Fruit fly (Drosophila melanogaster) whole organism: ENCODE data around the gene TwdlF.

Source experiments
- CG8478 ChIP-seq: fragments of >200 bp; optimal IDR thresholded peaks from 2 replicates; lab custom pipeline; 2018; ENCODE audit warnings: inconsistent platforms
- Dll ChIP-seq: fragments of >200 bp; optimal IDR thresholded peaks from 2 replicates; lab custom pipeline; 2017
- EcR ChIP-seq, 2 experiments: fragments of >200 bp; optimal IDR thresholded peaks; 2 replicates each; lab custom pipeline; 2017; ENCODE audit warnings: missing biosample characterization in 2 of 2, missing genetic modification characterization in 2 of 2, missing genetic modification reagents in 2 of 2
- pan ChIP-seq: fragments of >200 bp; optimal IDR thresholded peaks from 2 replicates; lab custom pipeline; 2017
- psq ChIP-seq: fragments of >200 bp; optimal IDR thresholded peaks from 2 replicates; lab custom pipeline; 2017
- usp ChIP-seq: fragments of >200 bp; optimal IDR thresholded peaks from 2 replicates; lab custom pipeline; 2017; ENCODE audit warnings: missing biosample characterization, missing genetic modification characterization, mixed read lengths

Gene TwdlF

DNA sequence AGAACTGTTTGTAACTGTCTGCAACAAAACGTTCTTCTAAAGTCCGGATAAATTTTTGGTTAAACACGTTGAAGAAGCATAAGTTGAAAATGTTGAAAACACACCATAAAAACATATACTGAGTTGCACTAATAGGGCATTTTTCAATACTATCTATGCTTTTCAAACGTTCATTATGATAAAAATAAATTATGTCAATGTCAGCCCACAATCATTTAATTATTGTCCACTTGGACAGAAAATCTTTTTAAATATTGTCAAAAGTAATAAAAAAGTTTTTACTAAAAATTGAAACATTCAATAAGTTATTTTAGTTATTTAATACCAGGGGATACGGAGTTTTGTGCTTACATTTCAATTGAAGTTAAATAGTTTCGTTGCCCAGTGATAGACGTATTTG is 19.6 kb downstream of the TwdlF start, which contains the start of gene CG1092:
TSS of gene CG1092 (plus strand) at position 301 of the 400 bp plus-strand sequence.
- TF ChIP-seq Dll (no peak), pan (lab: Kevin White, UChicago) (no peak)

dm6 chr3R:4268339-4268738 is 21.5 kb downstream of the TwdlF start:
- TF ChIP-seq pan (lab: Kevin White, UChicago) (no peak), EcR (GFP tag; optimal IDR thresholded peaks at IDR 0.05; lab: Kevin White, UChicago) (no peak), usp (GFP tag; lab: Kevin White, UChicago) (no peak), CG8478 (lab: Kevin White, UChicago) (no peak), psq (lab: Kevin White, UChicago) (no peak), Dll (no peak)

DNA sequence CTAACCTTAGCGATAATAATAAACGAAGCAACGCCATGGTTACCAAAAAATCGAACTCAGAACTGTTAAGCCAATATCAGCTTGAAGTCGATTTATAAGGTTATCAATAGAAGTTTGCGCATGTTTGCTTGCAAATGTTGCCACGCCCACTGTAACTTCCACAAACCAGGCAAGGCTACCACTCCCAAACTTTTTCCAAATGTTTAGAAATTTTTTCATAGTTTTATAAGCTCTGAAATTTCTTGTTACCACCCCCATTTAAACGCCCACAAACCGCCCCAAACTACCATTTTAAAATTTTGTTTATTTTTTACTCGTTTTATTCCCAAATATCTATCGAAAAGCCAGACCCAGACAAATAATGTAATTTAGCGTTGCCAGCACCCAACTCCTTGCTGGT is 31.0 kb downstream of the TwdlF start, which contains the start of gene flip:
TSS of gene flip (minus strand) at position 101 of the 400 bp plus-strand sequence.
- TF ChIP-seq Dll (no peak), usp (GFP tag; lab: Kevin White, UChicago) (no peak), psq (lab: Kevin White, UChicago) (no peak), EcR (GFP tag; optimal IDR thresholded peaks at IDR 0.05; lab: Kevin White, UChicago) (no peak), CG8478 (lab: Kevin White, UChicago) (no peak), pan (lab: Kevin White, UChicago) (no peak)

DNA sequence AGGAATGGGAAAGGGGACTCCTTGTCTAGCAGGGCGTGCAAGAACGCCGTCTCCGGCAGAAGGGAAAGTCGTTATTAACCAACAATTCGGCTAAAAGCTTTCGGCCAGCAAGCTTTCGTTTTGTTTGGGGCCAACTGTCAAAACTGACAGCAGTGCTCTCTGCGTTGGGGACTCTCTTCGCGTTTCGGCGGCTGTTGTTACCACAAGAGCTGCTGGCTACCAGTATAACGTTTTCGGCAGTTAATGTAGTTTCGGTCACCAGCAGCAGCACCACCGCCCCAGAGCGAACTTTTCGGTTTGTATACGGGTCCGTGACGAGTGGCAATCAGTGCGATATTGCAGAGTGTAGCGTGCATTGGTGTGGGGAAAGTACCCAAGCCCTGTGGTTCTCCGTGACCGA is 33.2 kb downstream of the TwdlF start, which contains the start of gene cpx:
TSS of gene cpx (plus strand) at position 160 of the 400 bp plus-strand sequence.
- TF ChIP-seq pan (lab: Kevin White, UChicago) (no peak), psq (lab: Kevin White, UChicago) (no peak), CG8478 (lab: Kevin White, UChicago) (no peak), EcR (GFP tag; optimal IDR thresholded peaks at IDR 0.05; lab: Kevin White, UChicago) (no peak), Dll (no peak), usp (GFP tag; lab: Kevin White, UChicago) (no peak)

dm6 chr3R:4281119-4281861 is 34.5 kb downstream of the TwdlF start:
- TF ChIP-seq psq (lab: Kevin White, UChicago) (no peak), EcR (GFP tag; optimal IDR thresholded peaks at IDR 0.05; lab: Kevin White, UChicago) (no peak), usp (GFP tag; lab: Kevin White, UChicago) (no peak), pan (lab: Kevin White, UChicago) (no peak), CG8478 (lab: Kevin White, UChicago) (no peak), Dll (no peak)

DNA sequence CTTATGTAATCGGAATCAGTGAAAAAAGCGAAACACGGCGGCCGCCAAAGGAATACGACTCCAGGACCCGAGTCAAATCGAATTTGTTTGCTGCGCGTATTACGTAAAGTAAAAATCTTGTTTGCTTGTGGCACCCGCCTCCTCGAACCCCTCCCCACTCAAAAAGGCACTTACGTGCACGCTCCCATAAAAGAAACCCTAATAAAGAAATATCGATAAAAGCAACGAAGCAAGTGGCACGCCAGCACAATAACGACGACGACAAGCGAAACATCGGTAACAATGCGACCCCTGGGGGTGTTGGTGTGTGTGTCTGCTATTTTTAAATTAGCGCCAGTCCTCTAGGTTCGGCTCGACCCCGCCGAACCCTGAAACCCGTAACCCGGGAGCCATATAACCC is 35.4 kb downstream of the TwdlF start:
- no peak for TF ChIP-seq EcR (GFP tag; optimal IDR thresholded peaks at IDR 0.05; lab: Kevin White, UChicago)
- no peak for TF ChIP-seq Dll

dm6 chr3R:4284376-4284953 is 37.6 kb downstream of the TwdlF start:
- TF ChIP-seq EcR (GFP tag; optimal IDR thresholded peaks at IDR 0.05; lab: Kevin White, UChicago): no peak
- no peak for TF ChIP-seq pan (lab: Kevin White, UChicago)
- TF ChIP-seq Dll: no peak
- no peak for TF ChIP-seq CG8478 (lab: Kevin White, UChicago)
- TF ChIP-seq usp (GFP tag; lab: Kevin White, UChicago): no peak
- no peak for TF ChIP-seq psq (lab: Kevin White, UChicago)

- TF ChIP-seq usp (GFP tag; lab: Kevin White, UChicago): no peak
- TF ChIP-seq pan (lab: Kevin White, UChicago): no peak
- no peak for TF ChIP-seq CG8478 (lab: Kevin White, UChicago)
- no peak for TF ChIP-seq Dll
- no peak for TF ChIP-seq EcR (GFP tag; optimal IDR thresholded peaks at IDR 0.05; lab: Kevin White, UChicago)
- TF ChIP-seq psq (lab: Kevin White, UChicago): no peak
These were observed 44.5 kb downstream of the TwdlF start for dm6 chr3R:4291289-4291688.

DNA sequence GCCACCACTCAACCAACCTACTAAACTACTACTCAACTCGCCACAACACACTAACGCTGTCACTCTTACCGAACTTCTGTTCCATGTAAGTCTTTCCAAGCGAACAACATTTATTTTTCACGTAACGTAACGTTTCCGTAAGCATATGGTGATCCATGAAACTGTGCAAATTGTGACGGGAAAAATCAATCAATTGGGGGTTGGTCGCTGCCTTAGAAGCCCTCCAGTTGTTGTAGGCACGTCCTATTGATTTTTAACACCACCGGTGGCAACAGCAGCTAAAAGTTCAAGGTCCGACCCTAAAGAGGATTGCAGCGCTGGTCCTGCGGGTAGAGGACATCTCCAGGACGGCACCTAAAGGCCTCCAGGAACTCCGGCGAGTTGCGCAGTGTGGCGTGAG is 45.4 kb downstream of the TwdlF start:
- no peak for TF ChIP-seq EcR (GFP tag; optimal IDR thresholded peaks at IDR 0.05; lab: Kevin White, UChicago)
- no peak for TF ChIP-seq usp (GFP tag; lab: Kevin White, UChicago)
- TF ChIP-seq CG8478 (lab: Kevin White, UChicago): no peak

DNA sequence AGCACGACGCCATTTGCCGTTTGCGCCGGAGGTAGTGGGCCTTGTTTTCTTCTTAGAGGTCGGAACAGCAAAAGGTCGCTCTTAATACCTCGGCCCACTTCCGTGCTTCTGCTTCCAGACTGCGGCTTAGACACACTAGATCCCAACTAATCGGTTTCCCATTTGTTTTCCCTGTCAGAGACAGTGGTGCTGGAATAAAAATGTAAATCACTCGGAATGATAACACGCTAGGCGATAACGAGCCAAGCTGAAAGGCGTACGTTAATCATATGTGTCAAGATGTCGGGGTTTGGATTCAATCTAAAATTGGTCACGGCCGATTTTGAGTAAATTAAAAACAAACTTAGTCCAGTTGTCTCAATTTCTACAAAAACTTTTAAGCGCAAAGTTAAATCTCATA is 47.9 kb downstream of the TwdlF start, which contains the start of gene Nepl11:
TSS of gene Nepl11 (minus strand) at position 152 of the 400 bp plus-strand sequence.
- TF ChIP-seq EcR (GFP tag; optimal IDR thresholded peaks at IDR 0.05; lab: Kevin White, UChicago): no peak
- no peak for TF ChIP-seq CG8478 (lab: Kevin White, UChicago)
- TF ChIP-seq pan (lab: Kevin White, UChicago): no peak
- no peak for TF ChIP-seq usp (GFP tag; lab: Kevin White, UChicago)
- no peak for TF ChIP-seq psq (lab: Kevin White, UChicago)
- TF ChIP-seq Dll: no peak
